Fruit fly (Drosophila melanogaster): Measurements from ENCODE around the gene MED20.

MED20 gene

DNA sequence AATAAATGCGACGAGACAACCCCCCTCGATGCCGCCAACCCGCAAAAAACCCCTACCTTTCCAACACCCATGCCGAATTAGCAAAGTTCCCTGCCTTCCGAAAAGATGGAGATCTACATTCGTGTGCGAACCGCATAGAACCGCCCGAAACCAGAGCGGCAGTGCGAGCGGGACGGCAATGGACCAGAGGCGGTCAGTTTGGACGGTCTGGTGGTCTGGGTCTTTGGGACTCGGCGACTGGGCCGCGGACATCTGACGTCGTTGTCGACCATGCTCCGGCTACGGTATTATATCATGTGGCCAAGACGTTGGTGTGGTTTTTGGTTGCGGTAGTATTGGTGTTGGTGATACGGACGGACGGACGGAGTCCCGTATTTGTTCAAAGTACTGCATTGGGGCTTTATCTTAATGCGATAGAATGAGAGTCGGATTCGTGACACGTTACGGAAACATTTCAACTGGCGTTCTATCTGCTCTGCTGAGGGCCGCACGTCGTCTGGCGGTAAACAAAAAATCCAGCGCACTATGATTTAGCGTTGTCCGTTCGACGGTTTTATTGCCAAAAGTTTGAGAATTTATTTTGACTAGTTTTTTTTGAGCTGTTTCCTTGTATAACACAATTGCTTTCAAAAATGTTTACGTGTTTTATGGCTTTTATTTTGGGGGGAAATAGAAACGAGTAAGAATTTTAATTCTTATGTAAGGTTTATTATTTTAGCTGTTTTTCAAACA lies 14.3 kb upstream of the MED20 start (continued):
- no peak for TF ChIP-seq trem (tag; optimal IDR thresholded peaks at IDR 0.05)
- no peak for TF ChIP-seq CG13624 (GFP tag; optimal IDR thresholded peaks at IDR 0.05)
- peak; percentile 12 for TF ChIP-seq CG18619 (GFP tag; optimal IDR thresholded peaks at IDR 0.05)
- no peak for TF ChIP-seq D (optimal IDR thresholded peaks at IDR 0.05)
- TF ChIP-seq D (GFP tag; optimal IDR thresholded peaks at IDR 0.05) = no peak
- no peak for TF ChIP-seq CG12219 (GFP tag; optimal IDR thresholded peaks at IDR 0.05)
- no peak for TF ChIP-seq pnt (GFP tag; optimal IDR thresholded peaks at IDR 0.05)
- TF ChIP-seq Adf1 (GFP tag; IDR thresholded peaks at IDR 0.05) = peak; percentile 49; the same call in 1 of the 2 replicates
- no peak for TF ChIP-seq CG17361 (GFP tag; IDR thresholded peaks at IDR 0.05)
- no peak for TF ChIP-seq gsb (GFP tag; IDR thresholded peaks at IDR 0.05)
- TF ChIP-seq dpn (GFP tag; optimal IDR thresholded peaks at IDR 0.05) = no peak
- no peak for TF ChIP-seq CG1602 (GFP tag; optimal IDR thresholded peaks at IDR 0.05)
- TF ChIP-seq CG12104 (GFP tag; optimal IDR thresholded peaks at IDR 0.05) = no peak
- no peak for TF ChIP-seq CG14014 (GFP tag; IDR thresholded peaks at IDR 0.05)
- no peak for TF ChIP-seq Nf-YA (GFP tag; IDR thresholded peaks at IDR 0.05)
- TF ChIP-seq HmgZ (tag; optimal IDR thresholded peaks at IDR 0.05) = peak; percentile 17
- TF ChIP-seq CG11560 (tag; IDR thresholded peaks at IDR 0.05) = no peak
- no peak for TF ChIP-seq CG8359 (GFP tag; optimal IDR thresholded peaks at IDR 0.05; ENCODE audit: borderline replicate concordance)
- TF ChIP-seq dm (GFP tag; optimal IDR thresholded peaks at IDR 0.05) = no peak
- peak; percentile 50 for TF ChIP-seq CG18599 (GFP tag; optimal IDR thresholded peaks at IDR 0.05)
- TF ChIP-seq Aef1 (GFP tag; IDR thresholded peaks at IDR 0.05) = no peak
- peak; percentile 2 for TF ChIP-seq grau (tag; optimal IDR thresholded peaks at IDR 0.05)
- no peak for TF ChIP-seq dati (GFP tag; IDR thresholded peaks at IDR 0.05)
- TF ChIP-seq CG13287 (GFP tag; IDR thresholded peaks at IDR 0.05; ENCODE audit: partially characterized antibody) = 0 out of 2 replicates have a peak, but pooled peaks have one; percentile 15
- no peak for TF ChIP-seq CG10366 (GFP tag; IDR thresholded peaks at IDR 0.05)
- peak; percentile 82 for TF ChIP-seq Sry-β (GFP tag; optimal IDR thresholded peaks at IDR 0.05)
- peak; percentile 16 for TF ChIP-seq D19A (tag; optimal IDR thresholded peaks at IDR 0.05)
- TF ChIP-seq CG17568 (GFP tag; optimal IDR thresholded peaks at IDR 0.05) = no peak
- TF ChIP-seq Deaf1 (tag; optimal IDR thresholded peaks at IDR 0.05) = peak; percentile 5
- TF ChIP-seq CG10565 (GFP tag; optimal IDR thresholded peaks at IDR 0.05) = no peak
- TF ChIP-seq sr (GFP tag; IDR thresholded peaks at IDR 0.05) = no peak
- TF ChIP-seq Optix (GFP tag; IDR thresholded peaks at IDR 0.05) = no peak
- no peak for TF ChIP-seq dimm (GFP tag; IDR thresholded peaks at IDR 0.05)
- peak; percentile 85 for TF ChIP-seq gem (tag; optimal IDR thresholded peaks at IDR 0.05)
- TF ChIP-seq NFAT (GFP tag; IDR thresholded peaks at IDR 0.05) = no peak
- TF ChIP-seq danr (GFP tag; IDR thresholded peaks at IDR 0.05) = no peak
- peak; percentile 23 for TF ChIP-seq Dek (tag; optimal IDR thresholded peaks at IDR 0.05)
- peak; percentile 32 for TF ChIP-seq mirr (GFP tag; optimal IDR thresholded peaks at IDR 0.05)
- 0 out of 3 replicates have a peak, but pooled peaks have one; percentile 40 for TF ChIP-seq zen2 (GFP tag; IDR thresholded peaks at IDR 0.05; ENCODE audit: partially characterized antibody)
- no peak for TF ChIP-seq eve (GFP tag; optimal IDR thresholded peaks at IDR 0.05)
- TF ChIP-seq CG12659 (GFP tag; optimal IDR thresholded peaks at IDR 0.05) = peak; percentile 33
- TF ChIP-seq ara (GFP tag; IDR thresholded peaks at IDR 0.05) = no peak
- no peak for TF ChIP-seq CG7271 (tag; optimal IDR thresholded peaks at IDR 0.05)
- TF ChIP-seq CG11085 (GFP tag; IDR thresholded peaks at IDR 0.05) = no peak
- no peak for TF ChIP-seq btn (GFP tag; optimal IDR thresholded peaks at IDR 0.05)
- TF ChIP-seq CG3407 (GFP tag; optimal IDR thresholded peaks at IDR 0.05) = no peak
- TF ChIP-seq bsh (GFP tag; optimal IDR thresholded peaks at IDR 0.05) = no peak
- TF ChIP-seq Atf6 (GFP tag; IDR thresholded peaks at IDR 0.05) = no peak
- no peak for TF ChIP-seq Drgx (GFP tag; IDR thresholded peaks at IDR 0.05)
- TF ChIP-seq sug (tag; optimal IDR thresholded peaks at IDR 0.05) = peak; percentile 80

Measured in whole organism, embryonic.